Worm (Caenorhabditis elegans): ENCODE results near the gene nlp-59.
A peak's percentile ranks its signal among the peaks of the same experiment; 100 is the strongest.

The nlp-59 gene

DNA sequence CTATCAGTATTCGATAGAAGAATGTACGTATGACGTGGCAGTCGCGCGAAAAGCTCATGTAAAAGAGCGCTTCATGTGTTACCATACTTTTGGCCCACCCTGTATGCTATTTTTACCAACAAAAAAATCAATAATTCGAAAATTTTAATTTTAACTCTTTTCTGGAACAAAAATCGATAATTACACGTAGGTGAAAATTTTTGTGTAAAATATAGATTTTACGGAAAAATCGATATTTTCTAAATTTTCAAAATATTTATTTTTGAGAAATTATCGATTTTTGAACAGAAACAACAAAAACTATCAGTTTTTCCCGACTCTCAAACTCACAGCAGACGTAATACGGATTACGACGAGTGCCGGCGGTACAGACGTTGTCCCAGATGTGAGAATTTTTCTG, 26.1 kb upstream of the nlp-59 start:
- TF ChIP-seq zag-1 (tag; optimal IDR thresholded peaks at IDR 0.05): no peak
- no peak for TF ChIP-seq aha-1 (tag; optimal IDR thresholded peaks at IDR 0.05)
- TF ChIP-seq sptf-1 (tag; optimal IDR thresholded peaks at IDR 0.05): no peak
- no peak for TF ChIP-seq swsn-7 (tag; optimal IDR thresholded peaks at IDR 0.05)
- no peak for TF ChIP-seq C16A3.4 (tag; optimal IDR thresholded peaks at IDR 0.05)

DNA sequence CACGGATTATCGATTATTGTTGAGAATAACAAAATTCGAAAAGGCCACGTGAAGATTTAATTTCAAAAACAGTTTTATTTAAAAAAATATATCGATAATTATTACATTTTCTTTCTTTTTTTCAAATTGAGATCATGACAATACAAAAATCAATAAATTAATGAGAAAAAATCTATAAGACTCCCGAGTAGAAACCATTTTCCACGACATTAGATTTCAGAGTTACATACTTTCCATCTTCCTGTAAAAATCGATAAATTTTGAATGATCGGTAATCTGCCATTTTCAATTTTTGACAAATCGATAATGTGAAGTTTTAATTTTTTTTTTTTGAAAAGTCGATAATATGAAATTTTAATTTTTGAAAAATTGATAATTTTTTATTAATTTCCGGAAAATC, 25.5 kb upstream of the nlp-59 start, which contains the start of gene C30G7.3:
Gene C30G7.3, minus strand, starts transcription at position 8 of the 400 bp plus-strand sequence.
- TF ChIP-seq lin-39 (tag; optimal IDR thresholded peaks at IDR 0.05) (no peak), nhr-90 (tag; optimal IDR thresholded peaks at IDR 0.05; ENCODE audit: poor library complexity) (no peak), grh-1 (GFP tag; IDR thresholded peaks at IDR 0.05) (no peak), swsn-7 (tag; optimal IDR thresholded peaks at IDR 0.05) (no peak), lsy-2 (tag; optimal IDR thresholded peaks at IDR 0.05) (no peak), unc-62 (GFP tag; optimal IDR thresholded peaks at IDR 0.05) (no peak), irx-1 (tag; optimal IDR thresholded peaks at IDR 0.05) (no peak), sup-37 (GFP tag; optimal IDR thresholded peaks at IDR 0.05) (no peak), alr-1 (tag; optimal IDR thresholded peaks at IDR 0.05; ENCODE audit: borderline replicate concordance) (no peak), nhr-47 (tag; optimal IDR thresholded peaks at IDR 0.05) (no peak)

DNA sequence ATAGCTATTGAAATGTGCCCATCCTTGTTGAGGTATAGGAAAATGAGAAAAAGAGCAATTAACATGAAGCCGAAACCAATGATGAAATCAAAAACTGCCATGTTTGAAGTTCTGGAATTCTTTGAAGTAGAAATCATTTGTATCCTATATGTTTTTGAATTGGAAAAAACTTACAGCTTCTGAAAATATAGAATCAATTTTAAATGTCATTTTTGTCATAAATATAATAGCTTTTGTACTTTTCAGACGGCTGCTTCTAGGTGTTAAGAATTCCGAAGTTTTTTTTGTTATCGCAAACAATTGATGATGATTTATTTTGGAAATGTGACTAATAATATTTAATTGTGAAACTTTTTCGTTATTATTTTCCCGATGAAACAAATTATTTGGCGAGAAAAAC, 24.2 kb upstream of the nlp-59 start, which contains the start of gene C30G7.4:
Gene C30G7.4, minus strand, starts transcription at position 101 of the 400 bp plus-strand sequence.
- TF ChIP-seq nhr-20 (tag; optimal IDR thresholded peaks at IDR 0.05) (no peak), unc-98 (GFP tag; IDR thresholded peaks at IDR 0.05) (no peak), nhr-12 (tag; optimal IDR thresholded peaks at IDR 0.05) (no peak), nhr-11 (tag; optimal IDR thresholded peaks at IDR 0.05) (no peak), lin-13 (GFP tag; optimal IDR thresholded peaks at IDR 0.05) (no peak), snpc-4 (tag; optimal IDR thresholded peaks at IDR 0.05) (no peak), fkh-10 (GFP tag; optimal IDR thresholded peaks at IDR 0.05) (no peak), mep-1 (tag; optimal IDR thresholded peaks at IDR 0.05) (no peak), grh-1 (GFP tag; IDR thresholded peaks at IDR 0.05) (no peak), nhr-28 (tag; optimal IDR thresholded peaks at IDR 0.05) (no peak), dpl-1 (GFP tag; optimal IDR thresholded peaks at IDR 0.05) (no peak), zag-1 (tag; optimal IDR thresholded peaks at IDR 0.05) (no peak), swsn-7 (tag; optimal IDR thresholded peaks at IDR 0.05) (no peak), unc-86 (tag; optimal IDR thresholded peaks at IDR 0.05) (no peak), sptf-1 (tag; optimal IDR thresholded peaks at IDR 0.05) (no peak), efl-1 (optimal IDR thresholded peaks at IDR 0.05) (no peak), efl-1 (GFP tag; optimal IDR thresholded peaks at IDR 0.05 in 1 of 2) (no peak), Y116A8C.19 (tag; optimal IDR thresholded peaks at IDR 0.05; ENCODE audit: borderline replicate concordance) (no peak)

DNA sequence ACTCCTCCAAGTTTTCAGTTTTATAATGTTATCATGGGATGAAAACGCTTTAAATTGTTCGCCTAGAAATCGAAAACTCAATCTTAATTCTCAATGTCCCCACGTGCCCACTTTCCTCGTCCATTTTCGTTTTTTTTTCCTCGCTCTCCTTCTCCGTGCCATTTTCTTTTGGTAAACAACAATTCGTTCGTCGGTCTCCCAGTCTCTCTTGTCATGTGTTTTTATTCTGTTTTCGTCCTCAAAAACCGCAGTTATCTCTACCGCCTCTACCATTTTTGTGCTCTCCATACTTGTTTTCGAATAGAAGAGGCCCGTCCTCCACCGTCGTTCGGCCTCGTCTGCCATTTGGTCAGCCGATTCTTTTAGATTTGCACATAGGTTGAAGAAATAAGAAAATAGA, 22.7 kb upstream of the nlp-59 start:
- peak; percentile 23 for TF ChIP-seq nhr-20 (tag; optimal IDR thresholded peaks at IDR 0.05)
- TF ChIP-seq mdl-1 (tag; optimal IDR thresholded peaks at IDR 0.05): peak in 1 of 2 experiments; percentile 70
- TF ChIP-seq C16A3.4 (tag; optimal IDR thresholded peaks at IDR 0.05): peak; percentile 29
- TF ChIP-seq tbx-2 (tag; optimal IDR thresholded peaks at IDR 0.05): peak; percentile 8
- TF ChIP-seq zip-4 (GFP tag; optimal IDR thresholded peaks at IDR 0.05): no peak
- TF ChIP-seq mep-1 (tag; optimal IDR thresholded peaks at IDR 0.05): peak; percentile 48
- TF ChIP-seq pax-3 (tag; optimal IDR thresholded peaks at IDR 0.05): peak; percentile 51
- peak; percentile 0 for TF ChIP-seq fkh-8 (tag; optimal IDR thresholded peaks at IDR 0.05)
- TF ChIP-seq efl-1 (optimal IDR thresholded peaks at IDR 0.05): peak; percentile 2 to 8
- TF ChIP-seq efl-1 (GFP tag; optimal IDR thresholded peaks at IDR 0.05 in 1 of 2): peak in 1 of 2 experiments; percentile 74
- no peak for TF ChIP-seq nhr-237 (tag; optimal IDR thresholded peaks at IDR 0.05)
- no peak for TF ChIP-seq nhr-77 (tag; optimal IDR thresholded peaks at IDR 0.05)
- peak in 1 of 2 experiments; percentile 35 for TF ChIP-seq lsy-2 (tag; optimal IDR thresholded peaks at IDR 0.05)
- no peak for TF ChIP-seq rnt-1 (tag; optimal IDR thresholded peaks at IDR 0.05)
- TF ChIP-seq ceh-88 (GFP tag; IDR thresholded peaks at IDR 0.05): 0 out of 2 replicates have a peak, but pooled peaks have one; percentile 7
- TF ChIP-seq snu-23 (GFP tag; optimal IDR thresholded peaks at IDR 0.05): peak; percentile 45
- TF ChIP-seq fos-1 (tag; optimal IDR thresholded peaks at IDR 0.05): no peak
- TF ChIP-seq lin-35 (GFP tag; optimal IDR thresholded peaks at IDR 0.05): peak; percentile 21 to 52
- TF ChIP-seq grh-1 (GFP tag; IDR thresholded peaks at IDR 0.05): no peak
- peak; percentile 77 for TF ChIP-seq lin-14 (GFP tag; optimal IDR thresholded peaks at IDR 0.05)
- peak in 1 of 2 experiments; percentile 6 for TF ChIP-seq ztf-11 (tag; optimal IDR thresholded peaks at IDR 0.05)
- peak; percentile 6 to 15 (median 6) for TF ChIP-seq dpl-1 (GFP tag; optimal IDR thresholded peaks at IDR 0.05)
- TF ChIP-seq ama-1 (optimal IDR thresholded peaks at IDR 0.05): peak; percentile 36
- TF ChIP-seq unc-86 (tag; optimal IDR thresholded peaks at IDR 0.05): no peak
- peak; percentile 83 for TF ChIP-seq blmp-1 (tag; optimal IDR thresholded peaks at IDR 0.05)

Data from whole organism, L1 larva.